Fruit fly (Drosophila melanogaster): Measurements from ENCODE around the gene CG7016.

Gene CG7016

dm6 chr3R:24906648-24907047 lies 43.9 kb downstream of the CG7016 start:
- TF ChIP-seq Dfd (GFP tag; optimal IDR thresholded peaks at IDR 0.05) (no peak), HLH106 (tag; optimal IDR thresholded peaks at IDR 0.05) (no peak), Jra (GFP tag; optimal IDR thresholded peaks at IDR 0.05) (no peak), Abd-B (GFP tag; optimal IDR thresholded peaks at IDR 0.05) (no peak), Mio (GFP tag; optimal IDR thresholded peaks at IDR 0.05) (no peak), dl (GFP tag; optimal IDR thresholded peaks at IDR 0.05; ENCODE audit: insufficient read depth in 1 of 2, partially characterized antibody in 2 of 2) (no peak), sage (GFP tag; optimal IDR thresholded peaks at IDR 0.05) (no peak), ey (GFP tag; optimal IDR thresholded peaks at IDR 0.05) (no peak), CG32264 (GFP tag; optimal IDR thresholded peaks at IDR 0.05) (no peak), jim (GFP tag; optimal IDR thresholded peaks at IDR 0.05) (no peak), usp (GFP tag; optimal IDR thresholded peaks at IDR 0.05) (no peak), CG9705 (GFP tag; optimal IDR thresholded peaks at IDR 0.05) (no peak), foxo (GFP tag; optimal IDR thresholded peaks at IDR 0.05) (no peak), Vsx2 (GFP tag; optimal IDR thresholded peaks at IDR 0.05; ENCODE audit: partially characterized antibody) (no peak)

- TF ChIP-seq fru (GFP tag; optimal IDR thresholded peaks at IDR 0.05) (no peak), Rel (GFP tag; optimal IDR thresholded peaks at IDR 0.05) (no peak), Rel (tag; optimal IDR thresholded peaks at IDR 0.05) (no peak), h (GFP tag; optimal IDR thresholded peaks at IDR 0.05) (no peak), psq (GFP tag; optimal IDR thresholded peaks at IDR 0.05) (no peak), Dfd (GFP tag; optimal IDR thresholded peaks at IDR 0.05) (no peak)
Observed at dm6 chr3R:24908034-24908433, 45.3 kb downstream of the CG7016 start.

- TF ChIP-seq lola (GFP tag; optimal IDR thresholded peaks at IDR 0.05) = no peak
- no peak for TF ChIP-seq CrebA (GFP tag; optimal IDR thresholded peaks at IDR 0.05; ENCODE audit: borderline replicate concordance)
- no peak for TF ChIP-seq rgr (GFP tag; optimal IDR thresholded peaks at IDR 0.05)
- TF ChIP-seq N (GFP tag; optimal IDR thresholded peaks at IDR 0.05) = no peak
- TF ChIP-seq GATAd (GFP tag; optimal IDR thresholded peaks at IDR 0.05) = no peak
- no peak for TF ChIP-seq Abd-B (GFP tag; optimal IDR thresholded peaks at IDR 0.05)
- no peak for TF ChIP-seq Hr78 (GFP tag; optimal IDR thresholded peaks at IDR 0.05)
- TF ChIP-seq br (GFP tag; optimal IDR thresholded peaks at IDR 0.05) = no peak
- TF ChIP-seq dsf (GFP tag; optimal IDR thresholded peaks at IDR 0.05; ENCODE audit: borderline replicate concordance) = no peak
- TF ChIP-seq Myc (optimal IDR thresholded peaks at IDR 0.05) = no peak
- TF ChIP-seq Dfd (GFP tag; optimal IDR thresholded peaks at IDR 0.05) = no peak
- TF ChIP-seq psq (GFP tag; optimal IDR thresholded peaks at IDR 0.05) = no peak
- TF ChIP-seq ey (GFP tag; optimal IDR thresholded peaks at IDR 0.05) = no peak
Observed at dm6 chr3R:24910097-24910496, 47.4 kb downstream of the CG7016 start.
